Worm (Caenorhabditis elegans) whole organism, young adult: ENCODE results near the gene R11E3.1.
A peak's percentile ranks its signal among the peaks of the same experiment; 100 is the strongest.

Experiments
- F10E7.11 ChIP-seq: sonication (generic microtip); optimal IDR thresholded peaks from 2 replicates; lab custom pipeline; 2017; ENCODE audit warnings: mild to moderate bottlenecking, missing genetic modification characterization, moderate library complexity, missing compliant biosample characterization
- akir-1 ChIP-seq: fragments of 200-800 bp; sonication (Bioruptor generic); optimal IDR thresholded peaks from 2 replicates; lab custom pipeline; 2018; ENCODE audit warnings: mild to moderate bottlenecking, missing genetic modification characterization, moderate library complexity, missing compliant biosample characterization
- attf-6 ChIP-seq: fragments of 200-800 bp; sonication (Bioruptor generic); IDR thresholded peaks from 2 replicates; pipeline ENCODE4 v1.3.6; 2022; ENCODE audit warnings: missing genetic modification reagents, missing genetic modification characterization, missing compliant biosample characterization
- ceh-91 ChIP-seq: fragments of 200-800 bp; sonication (Bioruptor generic); IDR thresholded peaks from 2 replicates; pipeline ENCODE4 v1.3.6; 2022; ENCODE audit warnings: missing genetic modification reagents, missing genetic modification characterization, missing compliant biosample characterization
- sdz-38 ChIP-seq: sonication (generic microtip); optimal IDR thresholded peaks from 2 replicates; lab custom pipeline; 2016; ENCODE audit warnings: missing genotype, missing genetic modification characterization, missing compliant biosample characterization
- snpc-4 ChIP-seq, 5 experiments: fragments of 150-350 bp in 1 of 5; sonication (generic microtip) in 4 of 5; optimal IDR thresholded peaks; 2 replicates each; lab custom pipeline; 2014 to 2018; ENCODE audit warnings: missing genetic modification characterization in 5 of 5, missing biosample characterization in 3 of 5, antibody characterized with exemption in 2 of 5, mild to moderate bottlenecking in 2 of 5, missing compliant biosample characterization in 2 of 5, missing genotype in 2 of 5, moderate library complexity in 2 of 5, missing genetic modification reagents in 1 of 5
- unc-62 ChIP-seq: fragments of 150-350 bp; optimal IDR thresholded peaks from 2 replicates; lab custom pipeline; 2014; ENCODE audit warnings: missing biosample characterization, missing genetic modification reagents, missing genetic modification characterization
- zim-3 ChIP-seq: sonication (generic microtip); optimal IDR thresholded peaks from 2 replicates; lab custom pipeline; 2017; ENCODE audit warnings: mild to moderate bottlenecking, missing genetic modification characterization, moderate library complexity, missing compliant biosample characterization

- TF ChIP-seq F10E7.11 (tag; lab: Kevin White, UChicago) (no peak), ceh-91 (no peak), akir-1 (GFP tag; lab: Kevin White, UChicago) (no peak), attf-6 (GFP tag; lab: Robert Waterston, UW) (no peak), zim-3 (tag; lab: Kevin White, UChicago) (no peak), sdz-38 (no peak), snpc-4 (GFP tag; optimal IDR thresholded peaks at IDR 0.05; lab: Kevin White, UChicago) (no peak), snpc-4 (tag; optimal IDR thresholded peaks at IDR 0.05; lab: Kevin White, UChicago) (no peak), unc-62 (peak; percentile 2)
Measured at ce11 chrIV:4821843-4822242, 32.3 kb downstream of the R11E3.1 start.
